Fruit fly (Drosophila melanogaster) whole organism, embryonic: ENCODE results near the gene CG32267.
A peak's percentile ranks its signal among the peaks of the same experiment; 100 is the strongest.

Source experiments
- Blimp-1 ChIP-seq: fragments of 200-800 bp; sonication (Bioruptor generic); optimal IDR thresholded peaks from 3 replicates; lab custom pipeline; 2018; ENCODE audit warnings: missing biosample characterization, missing genetic modification characterization, mild to moderate bottlenecking, moderate library complexity, missing genetic modification reagents
- CG10274 ChIP-seq: fragments of 200-800 bp; sonication (Bioruptor generic); optimal IDR thresholded peaks from 3 replicates; lab custom pipeline; 2017; ENCODE audit warnings: missing biosample characterization, mild to moderate bottlenecking, missing genetic modification characterization
- CG10366 ChIP-seq: fragments of 200-800 bp; sonication (Bioruptor generic); IDR thresholded peaks from 2 replicates; pipeline ENCODE4 v1.3.6; 2022; ENCODE audit warnings: missing biosample characterization, missing genetic modification characterization
- CG12155 ChIP-seq: fragments of 200-800 bp; sonication (Bioruptor generic); optimal IDR thresholded peaks from 3 replicates; lab custom pipeline; 2016; ENCODE audit warnings: missing biosample characterization, missing genetic modification characterization
- CG12769 ChIP-seq: fragments of 200-800 bp; sonication (Bioruptor generic); optimal IDR thresholded peaks from 2 replicates; lab custom pipeline; 2019; ENCODE audit warnings: missing biosample characterization, mild to moderate bottlenecking, missing genetic modification characterization, moderate library complexity
- CG13775 ChIP-seq: fragments of 200-800 bp; sonication (Bioruptor generic); optimal IDR thresholded peaks from 3 replicates; lab custom pipeline; 2017; ENCODE audit warnings: missing biosample characterization, mild to moderate bottlenecking, missing genetic modification characterization
- CG18619 ChIP-seq: fragments of 200-800 bp; sonication (Bioruptor generic); optimal IDR thresholded peaks from 3 replicates; lab custom pipeline; 2017; ENCODE audit warnings: missing biosample characterization, mild to moderate bottlenecking, missing genetic modification characterization
- CG31224 ChIP-seq: fragments of 200-800 bp; sonication (Bioruptor generic); IDR thresholded peaks from 2 replicates; pipeline ENCODE4 v1.3.6; 2022; ENCODE audit warnings: missing biosample characterization, missing genetic modification characterization
- CG31365 ChIP-seq: fragments of 200-800 bp; sonication (Bioruptor generic); optimal IDR thresholded peaks from 2 replicates; lab custom pipeline; 2018; ENCODE audit warnings: missing biosample characterization, mild to moderate bottlenecking, missing genetic modification characterization
- CG3163 ChIP-seq: fragments of 200-800 bp; sonication (Bioruptor generic); optimal IDR thresholded peaks from 3 replicates; lab custom pipeline; 2016; ENCODE audit warnings: missing biosample characterization, missing genetic modification characterization
- CG3281 ChIP-seq: fragments of 200-800 bp; sonication (Bioruptor generic); optimal IDR thresholded peaks from 3 replicates; lab custom pipeline; 2017; ENCODE audit warnings: missing biosample characterization, mild to moderate bottlenecking, missing genetic modification characterization
- CG3838 ChIP-seq: fragments of 200-800 bp; sonication (Bioruptor generic); optimal IDR thresholded peaks from 3 replicates; lab custom pipeline; 2016; ENCODE audit warnings: missing biosample characterization, missing genetic modification characterization
- CG4282 ChIP-seq: fragments of 200-800 bp; sonication (Bioruptor generic); optimal IDR thresholded peaks from 2 replicates; lab custom pipeline; 2016; ENCODE audit warnings: missing biosample characterization, missing genetic modification characterization
- CG6272 ChIP-seq: fragments of 200-800 bp; sonication (Bioruptor generic); IDR thresholded peaks from 2 replicates; pipeline ENCODE4 v1.3.6; 2022; ENCODE audit warnings: missing biosample characterization, missing genetic modification characterization
- CTCF ChIP-seq: fragments of 200-800 bp; sonication (Bioruptor generic); optimal IDR thresholded peaks from 2 replicates; lab custom pipeline; 2017; ENCODE audit warnings: missing biosample characterization, mild to moderate bottlenecking, missing genetic modification characterization, moderate library complexity
- Dll ChIP-seq: fragments of 200-800 bp; sonication (Bioruptor generic); IDR thresholded peaks from 4 replicates; pipeline ENCODE4 v1.3.6; 2022; ENCODE audit warnings: missing biosample characterization, missing genetic modification characterization; ENCODE audit not compliant: partially characterized antibody
- Dp ChIP-seq: fragments of 200-800 bp; sonication (Bioruptor generic); optimal IDR thresholded peaks from 2 replicates; lab custom pipeline; 2018; ENCODE audit warnings: missing biosample characterization, mild to moderate bottlenecking, missing genetic modification characterization, moderate library complexity
- Dref ChIP-seq: fragments of 200-800 bp; sonication (Bioruptor generic); IDR thresholded peaks from 2 replicates; pipeline ENCODE4 v1.3.6; 2022; ENCODE audit warnings: missing biosample characterization, missing genetic modification characterization
- E2f2 ChIP-seq: fragments of 200-800 bp; sonication (Bioruptor generic); IDR thresholded peaks from 2 replicates; pipeline ENCODE4 v1.3.6; 2022; ENCODE audit warnings: missing biosample characterization, missing genetic modification characterization
- Ets65A ChIP-seq: fragments of 200-800 bp; sonication (Bioruptor generic); peaks from one replicate; lab custom pipeline; 2016; ENCODE audit warnings: missing biosample characterization, missing genetic modification characterization
- Gug ChIP-seq: fragments of 200-800 bp; sonication (Bioruptor generic); IDR thresholded peaks from 4 replicates; pipeline ENCODE4 v1.3.6; 2022; ENCODE audit warnings: missing biosample characterization, missing genetic modification characterization
- H2.0 ChIP-seq: fragments of 200-800 bp; sonication (Bioruptor generic); IDR thresholded peaks from 2 replicates; pipeline ENCODE4 v1.3.6; 2022; ENCODE audit warnings: missing biosample characterization, missing genetic modification characterization
- MBD-R2 ChIP-seq: fragments of 200-800 bp; sonication (Bioruptor generic); IDR thresholded peaks from 2 replicates; pipeline ENCODE4 v1.3.6; 2022; ENCODE audit warnings: missing biosample characterization, missing genetic modification characterization
- Med ChIP-seq: fragments of 200-800 bp; sonication (Bioruptor generic); peaks from one replicate; lab custom pipeline; 2016; ENCODE audit warnings: missing biosample characterization, missing genetic modification characterization, mild to moderate bottlenecking, inconsistent platforms, moderate library complexity
- NC2β ChIP-seq: fragments of 200-800 bp; sonication (Bioruptor generic); optimal IDR thresholded peaks from 2 replicates; lab custom pipeline; 2016; ENCODE audit warnings: missing biosample characterization, missing genetic modification characterization
- PHDP ChIP-seq: fragments of 200-800 bp; sonication (Bioruptor generic); optimal IDR thresholded peaks from 3 replicates; lab custom pipeline; 2018; ENCODE audit warnings: missing biosample characterization, mild to moderate bottlenecking, missing genetic modification characterization, moderate library complexity
- Rx ChIP-seq: fragments of 200-800 bp; sonication (Bioruptor generic); IDR thresholded peaks from 2 replicates; pipeline ENCODE4 v1.3.6; 2022; ENCODE audit warnings: missing biosample characterization, missing genetic modification characterization
- Sox102F ChIP-seq: fragments of 200-800 bp; sonication (Bioruptor generic); optimal IDR thresholded peaks from 2 replicates; lab custom pipeline; 2018; ENCODE audit warnings: missing biosample characterization, mild to moderate bottlenecking, missing genetic modification characterization, moderate library complexity
- crp ChIP-seq, 2 experiments: fragments of 200-800 bp; sonication (Bioruptor generic); optimal IDR thresholded peaks; 2 replicates in 1 of 2; 3 replicates in 1 of 2; lab custom pipeline; 2017; ENCODE audit warnings: missing biosample characterization in 2 of 2, missing genetic modification characterization in 2 of 2, mild to moderate bottlenecking in 1 of 2, moderate library complexity in 1 of 2
- dimm ChIP-seq: fragments of 200-800 bp; sonication (Bioruptor generic); IDR thresholded peaks from 2 replicates; pipeline ENCODE4 v1.3.6; 2022; ENCODE audit warnings: missing biosample characterization, missing genetic modification characterization
- ftz-f1 ChIP-seq: fragments of 200-800 bp; sonication (Bioruptor generic); optimal IDR thresholded peaks from 2 replicates; lab custom pipeline; 2016; ENCODE audit warnings: missing biosample characterization, missing genetic modification characterization
- gce ChIP-seq: fragments of 200-800 bp; sonication (Bioruptor generic); IDR thresholded peaks from 3 replicates; pipeline ENCODE4 v1.3.6; 2022; ENCODE audit warnings: missing biosample characterization, missing genetic modification characterization
- grn ChIP-seq: fragments of 200-800 bp; sonication (Bioruptor generic); optimal IDR thresholded peaks from 3 replicates; lab custom pipeline; 2017; ENCODE audit warnings: missing biosample characterization, missing genetic modification characterization
- gsb ChIP-seq: fragments of 200-800 bp; sonication (Bioruptor generic); IDR thresholded peaks from 2 replicates; pipeline ENCODE4 v1.3.6; 2022; ENCODE audit warnings: missing biosample characterization, missing genetic modification characterization
- h ChIP-seq: fragments of >200 bp; optimal IDR thresholded peaks from 2 replicates; lab custom pipeline; 2017
- onecut ChIP-seq: fragments of 200-800 bp; sonication (Bioruptor generic); IDR thresholded peaks from 2 replicates; pipeline ENCODE4 v1.3.6; 2022; ENCODE audit warnings: missing biosample characterization, missing genetic modification characterization
- pho ChIP-seq: fragments of 200-800 bp; sonication (Bioruptor generic); optimal IDR thresholded peaks from 2 replicates; lab custom pipeline; 2016; ENCODE audit warnings: missing biosample characterization, missing genetic modification characterization
- phol ChIP-seq: fragments of 200-800 bp; sonication (Bioruptor generic); optimal IDR thresholded peaks from 3 replicates; lab custom pipeline; 2018; ENCODE audit warnings: missing biosample characterization, mild to moderate bottlenecking, missing genetic modification characterization, moderate library complexity
- pum ChIP-seq: fragments of 200-800 bp; sonication (Bioruptor generic); optimal IDR thresholded peaks from 2 replicates; lab custom pipeline; 2016; ENCODE audit warnings: missing biosample characterization, missing genetic modification characterization
- ro ChIP-seq: fragments of 200-800 bp; sonication (Bioruptor generic); IDR thresholded peaks from 2 replicates; pipeline ENCODE4 v1.3.6; 2022; ENCODE audit warnings: missing biosample characterization, missing genetic modification characterization
- sd ChIP-seq: fragments of 200-800 bp; sonication (Bioruptor generic); optimal IDR thresholded peaks from 3 replicates; lab custom pipeline; 2018; ENCODE audit warnings: missing biosample characterization, mild to moderate bottlenecking, missing genetic modification characterization, moderate library complexity
- sens ChIP-seq: fragments of 200-800 bp; sonication (Bioruptor generic); peaks from one replicate; lab custom pipeline; 2016; ENCODE audit warnings: missing biosample characterization, missing genetic modification characterization
- sima ChIP-seq: fragments of 200-800 bp; sonication (Bioruptor generic); optimal IDR thresholded peaks from 2 replicates; lab custom pipeline; 2016; ENCODE audit warnings: missing biosample characterization, missing genetic modification characterization
- slbo ChIP-seq: fragments of 200-800 bp; sonication (Bioruptor generic); IDR thresholded peaks from 2 replicates; pipeline ENCODE4 v1.3.6; 2022; ENCODE audit warnings: missing biosample characterization, missing genetic modification characterization
- sug ChIP-seq: fragments of 200-800 bp; optimal IDR thresholded peaks from 2 replicates; lab custom pipeline; 2019; ENCODE audit warnings: missing biosample characterization, mild to moderate bottlenecking, missing genetic modification characterization, moderate library complexity
- trh ChIP-seq: fragments of 200-800 bp; sonication (Bioruptor generic); optimal IDR thresholded peaks from 2 replicates; lab custom pipeline; 2016; ENCODE audit warnings: missing biosample characterization, missing genetic modification characterization
- vvl ChIP-seq: fragments of 200-800 bp; sonication (Bioruptor generic); IDR thresholded peaks from 2 replicates; pipeline ENCODE4 v1.3.6; 2022; ENCODE audit warnings: missing biosample characterization, missing genetic modification characterization
- yki ChIP-seq: fragments of >200 bp; optimal IDR thresholded peaks from 3 replicates; lab custom pipeline; 2018

Gene CG32267

dm6 chr3L:3460402-3461027 lies 11.4 kb downstream of the CG32267 start, which contains the start of gene eIF5B (continued):
- TF ChIP-seq Blimp-1 (GFP tag; lab: Kevin White, UChicago) (peak; percentile 52), PHDP (tag; lab: Kevin White, UChicago) (peak; percentile 74), CG12155 (GFP tag; lab: Kevin White, UChicago) (peak; percentile 77), CG31224 (GFP tag; lab: Robert Waterston, UW) (peak; percentile 75), ftz-f1 (GFP tag; lab: Kevin White, UChicago) (peak; percentile 15), CG3163 (GFP tag; lab: Kevin White, UChicago) (no peak), CG18619 (GFP tag; lab: Kevin White, UChicago) (peak; percentile 79), Rx (GFP tag; lab: Robert Waterston, UW) (peak; percentile 84), yki (no peak), onecut (peak; percentile 83), grn (GFP tag; lab: Kevin White, UChicago) (no peak)

- no peak for TF ChIP-seq Dll (GFP tag; lab: Robert Waterston, UW)
- TF ChIP-seq Dp (GFP tag; lab: Kevin White, UChicago): peak; percentile 79
- TF ChIP-seq CTCF (GFP tag; lab: Kevin White, UChicago): peak; percentile 83
- TF ChIP-seq phol (tag; lab: Kevin White, UChicago): peak; percentile 10
- peak; percentile 47 for TF ChIP-seq vvl (GFP tag; lab: Robert Waterston, UW)
- TF ChIP-seq E2f2 (GFP tag; lab: Robert Waterston, UW): peak; percentile 88
- no peak for TF ChIP-seq H2.0 (GFP tag; lab: Robert Waterston, UW)
Observed at dm6 chr3L:3456922-3457321, 15.0 kb downstream of the CG32267 start.

- TF ChIP-seq Dref (GFP tag; lab: Robert Waterston, UW): no peak
- TF ChIP-seq CG13775: no peak
- peak; percentile 60 for TF ChIP-seq CG31224 (GFP tag; lab: Robert Waterston, UW)
- TF ChIP-seq CG4282: no peak
- TF ChIP-seq grn (GFP tag; lab: Kevin White, UChicago): no peak
- TF ChIP-seq h (lab: Kevin White, UChicago): no peak
- peak; percentile 71 for TF ChIP-seq Med
- no peak for TF ChIP-seq sima (GFP tag; lab: Kevin White, UChicago)
- TF ChIP-seq MBD-R2 (GFP tag; lab: Robert Waterston, UW): no peak
- no peak for TF ChIP-seq trh (GFP tag; lab: Kevin White, UChicago)
- TF ChIP-seq Sox102F: no peak
- TF ChIP-seq sd (tag; lab: Kevin White, UChicago): peak; percentile 84
- TF ChIP-seq sens (GFP tag; lab: Kevin White, UChicago): peak; percentile 42
- TF ChIP-seq gsb (GFP tag; lab: Robert Waterston, UW): no peak
- TF ChIP-seq pum: no peak
- no peak for TF ChIP-seq pho (GFP tag; lab: Kevin White, UChicago)
- no peak for TF ChIP-seq CG10274 (GFP tag; lab: Kevin White, UChicago)
- TF ChIP-seq phol (tag; lab: Kevin White, UChicago): no peak
- peak; percentile 36 for TF ChIP-seq sug
- no peak for TF ChIP-seq CG10366
- no peak for TF ChIP-seq crp (GFP tag; optimal IDR thresholded peaks at IDR 0.05; lab: Kevin White, UChicago)
- no peak for TF ChIP-seq CG6272
- TF ChIP-seq CG12769: peak; percentile 85
- no peak for TF ChIP-seq gce
- TF ChIP-seq Ets65A (GFP tag; lab: Kevin White, UChicago): peak; percentile 86
- TF ChIP-seq slbo (GFP tag; lab: Robert Waterston, UW): no peak
- no peak for TF ChIP-seq CG3281
- no peak for TF ChIP-seq CG3838 (GFP tag; lab: Kevin White, UChicago)
- TF ChIP-seq Gug (GFP tag; lab: Robert Waterston, UW): no peak
- TF ChIP-seq CTCF (GFP tag; lab: Kevin White, UChicago): no peak
- TF ChIP-seq NC2β (GFP tag; lab: Kevin White, UChicago): no peak
- TF ChIP-seq ro: no peak
- no peak for TF ChIP-seq CG31365 (tag; lab: Kevin White, UChicago)
- TF ChIP-seq dimm (GFP tag; lab: Robert Waterston, UW): no peak
- TF ChIP-seq, all 482 proteins: peak for 7
Observed at dm6 chr3L:3456009-3456566, 15.8 kb downstream of the CG32267 start.
